Worm (Caenorhabditis elegans): ENCODE measurements around the gene R102.3.

R102.3 gene

DNA sequence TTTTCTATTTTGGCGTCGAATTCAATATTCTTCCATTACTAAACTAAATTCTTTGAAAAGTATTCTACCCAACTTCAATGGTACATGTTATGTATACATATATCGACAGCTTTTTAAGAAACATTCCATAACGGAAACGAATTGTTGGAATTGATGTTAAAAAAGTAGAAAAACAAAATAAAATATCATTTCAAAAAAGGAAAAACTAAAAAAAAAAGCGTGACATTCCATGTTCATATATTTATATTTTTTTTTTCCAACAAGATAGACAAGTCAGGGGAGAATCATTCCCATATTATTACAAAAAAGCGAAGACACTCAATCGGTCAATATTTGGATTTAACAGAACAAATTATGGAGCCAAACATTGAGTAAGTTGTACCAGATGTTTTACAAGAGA is 15.9 kb downstream of the R102.3 start, which contains the start of gene R102.10:
Gene R102.10 (plus strand): TSS at position 301 of the 400 bp plus-strand sequence.
- no peak for TF ChIP-seq C08G9.2 (tag; optimal IDR thresholded peaks at IDR 0.05)

- TF ChIP-seq madf-2 (tag; optimal IDR thresholded peaks at IDR 0.05) (no peak), F13H6.1 (tag; optimal IDR thresholded peaks at IDR 0.05) (no peak), nfya-1 (tag; optimal IDR thresholded peaks at IDR 0.05) (no peak), ceh-45 (GFP tag; IDR thresholded peaks at IDR 0.05) (no peak), elt-4 (tag; optimal IDR thresholded peaks at IDR 0.05) (no peak), ceh-18 (tag; optimal IDR thresholded peaks at IDR 0.05) (no peak), ztf-16 (tag; optimal IDR thresholded peaks at IDR 0.05) (no peak), che-1 (tag; optimal IDR thresholded peaks at IDR 0.05) (no peak), hlh-13 (GFP tag; optimal IDR thresholded peaks at IDR 0.05) (no peak), hlh-15 (tag; optimal IDR thresholded peaks at IDR 0.05) (no peak), dve-1 (tag; optimal IDR thresholded peaks at IDR 0.05) (no peak), lim-6 (tag; optimal IDR thresholded peaks at IDR 0.05) (no peak), odd-2 (tag; optimal IDR thresholded peaks at IDR 0.05) (no peak), pha-2 (tag; optimal IDR thresholded peaks at IDR 0.05) (no peak), fkh-10 (GFP tag; optimal IDR thresholded peaks at IDR 0.05) (no peak), hlh-30 (tag; optimal IDR thresholded peaks at IDR 0.05; ENCODE audit: insufficient read depth) (no peak), nhr-11 (tag; optimal IDR thresholded peaks at IDR 0.05) (no peak), ceh-2 (tag; optimal IDR thresholded peaks at IDR 0.05) (no peak), sox-4 (tag; optimal IDR thresholded peaks at IDR 0.05) (no peak)
These were observed 16.8 kb downstream of the R102.3 start, which contains the start of gene R102.6 for ce11 chrIV:10706090-10706489. Gene R102.6, minus strand, starts transcription at chrIV:10706190.

DNA sequence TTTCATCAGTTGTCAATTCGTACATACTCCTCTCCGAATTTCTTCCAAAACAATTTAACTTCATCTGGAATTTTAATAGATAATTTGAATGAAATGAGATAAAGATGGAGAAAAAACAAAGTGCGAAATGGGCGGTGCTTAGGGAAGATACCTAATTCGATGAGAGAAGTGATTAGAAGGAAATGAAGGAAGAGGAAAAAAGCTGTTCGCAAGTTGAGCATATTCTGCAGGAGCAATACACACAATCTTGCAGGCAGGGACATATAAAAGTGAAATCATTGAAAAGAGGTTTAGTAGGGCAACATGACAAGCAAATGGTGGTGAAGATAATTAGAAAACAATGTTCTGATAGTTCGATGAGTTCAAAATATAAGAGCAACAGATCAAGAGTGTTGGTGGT is 22.4 kb downstream of the R102.3 start, which contains the start of gene glb-21:
Gene glb-21 (minus strand): TSS at position 66 of the 400 bp plus-strand sequence.
- TF ChIP-seq Y22D7AL.16 (tag; optimal IDR thresholded peaks at IDR 0.05): no peak
- no peak for TF ChIP-seq tbx-2 (tag; optimal IDR thresholded peaks at IDR 0.05)
- TF ChIP-seq ceh-9 (tag; optimal IDR thresholded peaks at IDR 0.05): no peak
- no peak for TF ChIP-seq sdc-2 (tag; optimal IDR thresholded peaks at IDR 0.05)

ce11 chrIV:10714594-10714993 is 25.3 kb downstream of the R102.3 start:
- peak; percentile 21 for TF ChIP-seq nfya-1 (tag; optimal IDR thresholded peaks at IDR 0.05)
- TF ChIP-seq C08G9.2 (tag; optimal IDR thresholded peaks at IDR 0.05): no peak
- TF ChIP-seq ceh-31 (tag; optimal IDR thresholded peaks at IDR 0.05): peak; percentile 8

- no peak for TF ChIP-seq nhr-11 (tag; optimal IDR thresholded peaks at IDR 0.05)
- no peak for TF ChIP-seq pqm-1 (tag; optimal IDR thresholded peaks at IDR 0.05)
- TF ChIP-seq F13H6.1 (tag; optimal IDR thresholded peaks at IDR 0.05): no peak
- TF ChIP-seq ztf-16 (tag; optimal IDR thresholded peaks at IDR 0.05): no peak
- TF ChIP-seq ttx-3 (tag; optimal IDR thresholded peaks at IDR 0.05): no peak
- no peak for TF ChIP-seq syd-9 (tag; optimal IDR thresholded peaks at IDR 0.05)
- TF ChIP-seq T23F11.4 (GFP tag; optimal IDR thresholded peaks at IDR 0.05): no peak
- no peak for TF ChIP-seq nhr-232 (tag; optimal IDR thresholded peaks at IDR 0.05)
- TF ChIP-seq ahr-1 (tag; optimal IDR thresholded peaks at IDR 0.05): no peak
These were observed 27.0 kb downstream of the R102.3 start, which contains the start of gene ncx-3 for ce11 chrIV:10716348-10716747. Gene ncx-3, plus strand, starts transcription at chrIV:10716648.

DNA sequence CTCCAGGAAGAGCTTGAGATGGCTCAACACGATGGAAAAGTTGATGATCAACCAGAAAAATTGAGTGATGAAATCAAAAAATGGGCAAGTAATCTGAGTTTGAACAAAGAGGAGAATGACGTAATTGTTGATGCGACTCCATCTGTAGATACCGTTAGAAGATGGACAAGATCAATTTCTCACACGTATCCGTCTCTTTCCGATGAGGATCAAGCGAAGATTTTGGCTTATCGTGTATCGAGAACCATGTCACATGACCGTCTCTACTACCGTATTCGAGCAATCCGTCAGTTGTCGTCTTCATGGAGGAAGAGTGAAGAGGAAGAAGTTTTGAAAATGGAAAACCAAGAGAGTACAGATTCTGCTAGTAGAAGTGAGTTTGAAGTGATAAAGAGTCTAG is 28.8 kb downstream of the R102.3 start:
- TF ChIP-seq ama-1 (optimal IDR thresholded peaks at IDR 0.05): no peak
- TF ChIP-seq hlh-30 (tag; optimal IDR thresholded peaks at IDR 0.05; ENCODE audit: insufficient read depth): peak; percentile 38
- TF ChIP-seq sox-4 (tag; optimal IDR thresholded peaks at IDR 0.05): no peak

Data from whole organism, late embryonic.